Worm (Caenorhabditis elegans) whole organism, early embryonic: ENCODE data around the gene T12G3.4.

ENCODE experiments used
- ama-1 ChIP-seq: fragments of 150-350 bp; optimal IDR thresholded peaks from 2 replicates; lab custom pipeline; 2014
- ceh-36 ChIP-seq: sonication (generic microtip); optimal IDR thresholded peaks from 2 replicates; lab custom pipeline; 2016; ENCODE audit warnings: missing genetic modification characterization, inconsistent platforms, missing compliant biosample characterization
- ets-7 ChIP-seq: sonication (generic microtip); optimal IDR thresholded peaks from 2 replicates; lab custom pipeline; 2016; ENCODE audit warnings: missing genotype, missing genetic modification characterization, missing compliant biosample characterization
- flt-1 ChIP-seq: fragments of 200-800 bp; sonication (Bioruptor generic); IDR thresholded peaks from 2 replicates; pipeline ENCODE4 v1.3.6; 2022; ENCODE audit warnings: missing genetic modification characterization, missing compliant biosample characterization
- hnd-1 ChIP-seq: sonication (generic microtip); optimal IDR thresholded peaks from 2 replicates; lab custom pipeline; 2016; ENCODE audit warnings: missing genetic modification characterization, missing compliant biosample characterization
- scrt-1 ChIP-seq: fragments of 200-800 bp; sonication (Bioruptor generic); IDR thresholded peaks from 2 replicates; pipeline ENCODE4 v1.3.6; 2022; ENCODE audit warnings: missing genetic modification characterization, missing compliant biosample characterization
- tbx-11 ChIP-seq: fragments of 200-800 bp; sonication (Bioruptor generic); IDR thresholded peaks from 2 replicates; pipeline ENCODE4 v1.3.6; 2022; ENCODE audit warnings: missing genetic modification characterization, missing compliant biosample characterization
- tbx-37 ChIP-seq: fragments of 200-800 bp; sonication (Bioruptor generic); conservative IDR thresholded peaks from 2 replicates; pipeline ENCODE4 v1.3.6; 2022; ENCODE audit warnings: missing genetic modification reagents, missing genetic modification characterization, missing compliant biosample characterization

DNA sequence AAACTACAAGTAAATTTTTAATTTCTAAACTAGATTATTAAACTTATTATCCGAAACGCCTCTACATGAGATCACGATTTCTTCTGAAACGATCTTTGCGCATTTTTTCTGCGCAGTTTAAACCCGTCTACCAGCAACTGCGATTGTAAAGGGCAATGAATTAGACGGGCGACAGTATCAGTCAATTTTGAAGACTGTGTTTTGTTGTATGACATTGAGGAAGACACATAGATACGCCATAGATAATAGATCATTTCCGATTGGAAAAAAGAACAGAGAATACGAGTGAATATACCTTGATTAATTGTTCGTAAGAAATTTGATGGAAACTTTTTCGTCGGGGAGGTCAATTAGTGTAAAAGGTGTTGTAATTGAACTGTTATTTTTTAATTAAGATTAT lies 26.7 kb upstream of the T12G3.4 start:
- no peak for TF ChIP-seq ceh-36 (tag; lab: Kevin White, UChicago)
- no peak for TF ChIP-seq ama-1 (lab: Kevin White, UChicago)
- TF ChIP-seq tbx-37 (GFP tag; lab: Robert Waterston, UW), result no peak
- no peak for TF ChIP-seq tbx-11 (GFP tag; lab: Robert Waterston, UW)
- no peak for TF ChIP-seq flt-1
- TF ChIP-seq ets-7, result no peak
- no peak for TF ChIP-seq scrt-1 (GFP tag; lab: Robert Waterston, UW)
- no peak for TF ChIP-seq hnd-1 (tag; lab: Kevin White, UChicago)
